Fruit fly (Drosophila melanogaster): Measurements from ENCODE around the gene Jon25Bii.

The Jon25Bii gene

dm6 chr2L:4930541-4930940 lies 22.4 kb downstream of the Jon25Bii start (continued):
- TF ChIP-seq CG3281 (GFP tag; optimal IDR thresholded peaks at IDR 0.05): peak; percentile 28
- TF ChIP-seq klu (GFP tag; IDR thresholded peaks at IDR 0.05): no peak
- no peak for TF ChIP-seq Ravus (GFP tag; IDR thresholded peaks at IDR 0.05)
- no peak for TF ChIP-seq Hand (GFP tag; optimal IDR thresholded peaks at IDR 0.05)
- TF ChIP-seq gt (GFP tag; IDR thresholded peaks at IDR 0.05): no peak
- no peak for TF ChIP-seq jumu (GFP tag; optimal IDR thresholded peaks at IDR 0.05)
- TF ChIP-seq crol (GFP tag; IDR thresholded peaks at IDR 0.05): no peak
- no peak for TF ChIP-seq CG6175 (GFP tag; IDR thresholded peaks at IDR 0.05)
- TF ChIP-seq CG7372 (GFP tag; IDR thresholded peaks at IDR 0.05): no peak
- no peak for TF ChIP-seq CG7271 (tag; optimal IDR thresholded peaks at IDR 0.05)
- TF ChIP-seq tll (GFP tag; optimal IDR thresholded peaks at IDR 0.05): no peak
- no peak for TF ChIP-seq CG34224 (GFP tag; IDR thresholded peaks at IDR 0.05; ENCODE audit: partially characterized antibody)
- TF ChIP-seq CG15269 (tag; optimal IDR thresholded peaks at IDR 0.05): peak; percentile 20
- TF ChIP-seq hb (GFP tag; IDR thresholded peaks at IDR 0.05; ENCODE audit: partially characterized antibody): no peak
- no peak for TF ChIP-seq psq (GFP tag; optimal IDR thresholded peaks at IDR 0.05)
- TF ChIP-seq CG7963 (GFP tag; IDR thresholded peaks at IDR 0.05; ENCODE audit: partially characterized antibody): no peak
- TF ChIP-seq CG7556 (GFP tag; optimal IDR thresholded peaks at IDR 0.05): no peak
- no peak for TF ChIP-seq fu2 (GFP tag; optimal IDR thresholded peaks at IDR 0.05)
- TF ChIP-seq D (optimal IDR thresholded peaks at IDR 0.05): no peak
- no peak for TF ChIP-seq D (GFP tag; optimal IDR thresholded peaks at IDR 0.05)
- TF ChIP-seq slbo (GFP tag; IDR thresholded peaks at IDR 0.05): no peak
- peak; percentile 44 for TF ChIP-seq Drgx (GFP tag; IDR thresholded peaks at IDR 0.05)
- no peak for TF ChIP-seq Jarid2 (GFP tag; optimal IDR thresholded peaks at IDR 0.05)
- no peak for TF ChIP-seq CG13287 (GFP tag; IDR thresholded peaks at IDR 0.05; ENCODE audit: partially characterized antibody)
- no peak for TF ChIP-seq Camta (GFP tag; optimal IDR thresholded peaks at IDR 0.05)
- TF ChIP-seq CG14014 (GFP tag; IDR thresholded peaks at IDR 0.05): no peak
- no peak for TF ChIP-seq slp2 (GFP tag; optimal IDR thresholded peaks at IDR 0.05)
- TF ChIP-seq ftz-f1 (GFP tag; optimal IDR thresholded peaks at IDR 0.05): no peak
- TF ChIP-seq nau (GFP tag; optimal IDR thresholded peaks at IDR 0.05): no peak
- no peak for TF ChIP-seq chif (GFP tag; optimal IDR thresholded peaks at IDR 0.05)
- peak; percentile 14 for TF ChIP-seq Fer3 (tag; optimal IDR thresholded peaks at IDR 0.05)
- 0 out of 3 replicates have a peak, but pooled peaks have one; percentile 13 for TF ChIP-seq CG11695 (GFP tag; IDR thresholded peaks at IDR 0.05)
- TF ChIP-seq zen (tag; optimal IDR thresholded peaks at IDR 0.05): no peak
- no peak for TF ChIP-seq shn (GFP tag; optimal IDR thresholded peaks at IDR 0.05)
- no peak for TF ChIP-seq CG12391 (tag; optimal IDR thresholded peaks at IDR 0.05)
- no peak for TF ChIP-seq lbe (GFP tag; optimal IDR thresholded peaks at IDR 0.05)
- TF ChIP-seq CG10147 (GFP tag; optimal IDR thresholded peaks at IDR 0.05): no peak
- TF ChIP-seq scrt (GFP tag; optimal IDR thresholded peaks at IDR 0.05): no peak
- TF ChIP-seq danr (GFP tag; IDR thresholded peaks at IDR 0.05): no peak
- no peak for TF ChIP-seq caup (GFP tag; optimal IDR thresholded peaks at IDR 0.05; ENCODE audit: severe bottlenecking)
- no peak for TF ChIP-seq Med (GFP tag)
- no peak for TF ChIP-seq crp (GFP tag; optimal IDR thresholded peaks at IDR 0.05)
- TF ChIP-seq hbn (GFP tag; IDR thresholded peaks at IDR 0.05; ENCODE audit: partially characterized antibody): no peak
- 0 out of 2 replicates have a peak, but pooled peaks have one; percentile 3 for TF ChIP-seq CG14667 (GFP tag; IDR thresholded peaks at IDR 0.05)
- TF ChIP-seq Oli (tag; optimal IDR thresholded peaks at IDR 0.05): peak; percentile 19
- peak; percentile 83 for TF ChIP-seq sens (GFP tag)
- TF ChIP-seq sima (GFP tag; optimal IDR thresholded peaks at IDR 0.05): no peak
- no peak for TF ChIP-seq Opbp (GFP tag; IDR thresholded peaks at IDR 0.05; ENCODE audit: partially characterized antibody)
- TF ChIP-seq CG34422 (GFP tag; IDR thresholded peaks at IDR 0.05): no peak
- TF ChIP-seq CG33213 (GFP tag; optimal IDR thresholded peaks at IDR 0.05): no peak
- TF ChIP-seq CG30431 (GFP tag; optimal IDR thresholded peaks at IDR 0.05): no peak

Measured in whole organism, embryonic.